Fruit fly (Drosophila melanogaster): Measurements from ENCODE around the gene Nrx-1.

dm6 chr3R:22432200-22432804 lies 36.0 kb upstream of the Nrx-1 start:
- TF ChIP-seq psq (optimal IDR thresholded peaks at IDR 0.05) (no peak), h (optimal IDR thresholded peaks at IDR 0.05) (no peak)

Data from Kc167 (cell line).